Fruit fly (Drosophila melanogaster) whole organism, prepupa: ENCODE data around the gene CG5968.

Experiments used
- CG10631 ChIP-seq: fragments of 200-800 bp; sonication (Bioruptor generic); optimal IDR thresholded peaks from 2 replicates; lab custom pipeline; 2016; ENCODE audit warnings: missing biosample characterization, missing genetic modification characterization
- CG10669 ChIP-seq: fragments of 200-800 bp; sonication (Bioruptor generic); optimal IDR thresholded peaks from 3 replicates; lab custom pipeline; 2018; ENCODE audit warnings: missing biosample characterization, mild to moderate bottlenecking, missing genetic modification characterization, moderate library complexity
- CG11294 ChIP-seq: fragments of 200-800 bp; sonication (Bioruptor generic); IDR thresholded peaks from 2 replicates; pipeline ENCODE4 v1.3.6; 2022; ENCODE audit warnings: missing biosample characterization, missing genetic modification characterization
- CG11902 ChIP-seq: fragments of 200-800 bp; sonication (Bioruptor generic); optimal IDR thresholded peaks from 3 replicates; lab custom pipeline; 2016; ENCODE audit warnings: missing biosample characterization, missing genetic modification characterization
- CG15336 ChIP-seq: fragments of 200-800 bp; sonication (Bioruptor generic); IDR thresholded peaks from 2 replicates; pipeline ENCODE4 v1.3.6; 2022; ENCODE audit warnings: missing biosample characterization, missing genetic modification characterization
- CG1621 ChIP-seq: fragments of 200-800 bp; sonication (Bioruptor generic); optimal IDR thresholded peaks from 3 replicates; lab custom pipeline; 2018; ENCODE audit warnings: missing biosample characterization, mild to moderate bottlenecking, missing genetic modification characterization
- CG16779 ChIP-seq: fragments of 200-800 bp; sonication (Bioruptor generic); optimal IDR thresholded peaks from 3 replicates; lab custom pipeline; 2017; ENCODE audit warnings: missing biosample characterization, mild to moderate bottlenecking, missing genetic modification characterization
- CG3032 ChIP-seq: fragments of 200-800 bp; optimal IDR thresholded peaks from 2 replicates; lab custom pipeline; 2019; ENCODE audit warnings: missing biosample characterization, mild to moderate bottlenecking, missing genetic modification characterization, moderate library complexity
- CG31627 ChIP-seq: fragments of 200-800 bp; sonication (Bioruptor generic); optimal IDR thresholded peaks from 3 replicates; lab custom pipeline; 2016; ENCODE audit warnings: missing biosample characterization, missing genetic modification characterization
- CG34406 ChIP-seq: fragments of 200-800 bp; sonication (Bioruptor generic); optimal IDR thresholded peaks from 3 replicates; lab custom pipeline; 2016; ENCODE audit warnings: missing biosample characterization, missing genetic modification characterization
- CG3919 ChIP-seq: fragments of 200-800 bp; sonication (Bioruptor generic); optimal IDR thresholded peaks from 3 replicates; lab custom pipeline; 2016; ENCODE audit warnings: missing biosample characterization, missing genetic modification characterization
- CG4318 ChIP-seq: fragments of 200-800 bp; sonication (Bioruptor generic); optimal IDR thresholded peaks from 3 replicates; lab custom pipeline; 2017; ENCODE audit warnings: missing biosample characterization, mild to moderate bottlenecking, missing genetic modification characterization
- CG6163 ChIP-seq: fragments of 200-800 bp; sonication (Bioruptor generic); IDR thresholded peaks from 3 replicates; pipeline ENCODE4 v1.3.6; 2022; ENCODE audit warnings: missing biosample characterization, missing genetic modification characterization
- CG6276 ChIP-seq: fragments of 200-800 bp; sonication (Bioruptor generic); optimal IDR thresholded peaks from 2 replicates; lab custom pipeline; 2017; ENCODE audit warnings: missing biosample characterization, mild to moderate bottlenecking, missing genetic modification characterization
- CG6854 ChIP-seq: fragments of 200-800 bp; sonication (Bioruptor generic); optimal IDR thresholded peaks from 2 replicates; lab custom pipeline; 2017; ENCODE audit warnings: missing biosample characterization, mild to moderate bottlenecking, missing genetic modification characterization
- CG7368 ChIP-seq: fragments of 200-800 bp; sonication (Bioruptor generic); optimal IDR thresholded peaks from 3 replicates; lab custom pipeline; 2016; ENCODE audit warnings: missing biosample characterization, missing genetic modification characterization
- CG8319 ChIP-seq: fragments of 200-800 bp; sonication (Bioruptor generic); optimal IDR thresholded peaks from 3 replicates; lab custom pipeline; 2016; ENCODE audit warnings: missing biosample characterization, missing genetic modification characterization
- CG8632 ChIP-seq: fragments of 200-800 bp; sonication (Bioruptor generic); optimal IDR thresholded peaks from 3 replicates; lab custom pipeline; 2016; ENCODE audit warnings: missing biosample characterization, missing genetic modification characterization
- CG9139 ChIP-seq: fragments of 200-800 bp; sonication (Bioruptor generic); optimal IDR thresholded peaks from 3 replicates; lab custom pipeline; 2017; ENCODE audit warnings: missing biosample characterization, mild to moderate bottlenecking, missing genetic modification characterization
- Eip75B ChIP-seq: fragments of 200-800 bp; sonication (Bioruptor generic); optimal IDR thresholded peaks from 3 replicates; lab custom pipeline; 2016; ENCODE audit warnings: missing biosample characterization, missing genetic modification characterization
- Eip78C ChIP-seq: fragments of 200-800 bp; sonication (Bioruptor generic); peaks from one replicate; lab custom pipeline; 2016; ENCODE audit warnings: missing biosample characterization, missing genetic modification characterization
- Eip93F ChIP-seq: fragments of 200-800 bp; sonication (Bioruptor generic); optimal IDR thresholded peaks from 2 replicates; lab custom pipeline; 2016; ENCODE audit warnings: missing biosample characterization, mild to moderate bottlenecking, missing genetic modification characterization
- Ets21C ChIP-seq: fragments of 200-800 bp; sonication (Bioruptor generic); optimal IDR thresholded peaks from 3 replicates; lab custom pipeline; 2016; ENCODE audit warnings: missing biosample characterization, missing genetic modification characterization
- Ets96B ChIP-seq: fragments of 200-800 bp; optimal IDR thresholded peaks from 2 replicates; lab custom pipeline; 2019; ENCODE audit warnings: missing biosample characterization, mild to moderate bottlenecking, missing genetic modification characterization, moderate library complexity
- Gug ChIP-seq: fragments of 200-800 bp; sonication (Bioruptor generic); IDR thresholded peaks from 2 replicates; pipeline ENCODE4 v1.3.6; 2022; ENCODE audit warnings: missing biosample characterization, missing genetic modification characterization
- Hr38 ChIP-seq: sonication (Bioruptor generic); optimal IDR thresholded peaks from 2 replicates; lab custom pipeline; 2016; ENCODE audit warnings: missing biosample characterization, missing genetic modification characterization
- Hr39 ChIP-seq: fragments of 200-800 bp; sonication (Bioruptor generic); optimal IDR thresholded peaks from 2 replicates; lab custom pipeline; 2016; ENCODE audit warnings: missing biosample characterization, missing genetic modification characterization
- Lpt ChIP-seq: fragments of 200-800 bp; sonication (Bioruptor generic); optimal IDR thresholded peaks from 3 replicates; lab custom pipeline; 2016; ENCODE audit warnings: missing biosample characterization, missing genetic modification characterization
- OdsH ChIP-seq: fragments of 200-800 bp; sonication (Bioruptor generic); optimal IDR thresholded peaks from 3 replicates; lab custom pipeline; 2016; ENCODE audit warnings: missing biosample characterization, missing genetic modification characterization
- Smox ChIP-seq: fragments of 200-800 bp; sonication (Bioruptor generic); optimal IDR thresholded peaks from 3 replicates; lab custom pipeline; 2016; ENCODE audit warnings: missing biosample characterization, missing genetic modification characterization
- Sox102F ChIP-seq: fragments of 200-800 bp; sonication (Bioruptor generic); optimal IDR thresholded peaks from 2 replicates; lab custom pipeline; 2016; ENCODE audit warnings: missing biosample characterization, mild to moderate bottlenecking, missing genetic modification characterization
- Sox14 ChIP-seq: fragments of 200-800 bp; sonication (Bioruptor generic); optimal IDR thresholded peaks from 3 replicates; lab custom pipeline; 2016; ENCODE audit warnings: missing biosample characterization, missing genetic modification characterization
- Sox15 ChIP-seq: fragments of 200-800 bp; sonication (Bioruptor generic); optimal IDR thresholded peaks from 3 replicates; lab custom pipeline; 2016; ENCODE audit warnings: missing biosample characterization, missing genetic modification characterization
- achi ChIP-seq: fragments of 200-800 bp; sonication (Bioruptor generic); optimal IDR thresholded peaks from 3 replicates; lab custom pipeline; 2016; ENCODE audit warnings: missing biosample characterization, missing genetic modification characterization
- acj6 ChIP-seq: fragments of 200-800 bp; sonication (Bioruptor generic); optimal IDR thresholded peaks from 3 replicates; lab custom pipeline; 2016; ENCODE audit warnings: missing biosample characterization, missing genetic modification characterization
- cyc ChIP-seq: fragments of 200-800 bp; sonication (Bioruptor generic); optimal IDR thresholded peaks from 3 replicates; lab custom pipeline; 2016; ENCODE audit warnings: missing biosample characterization, missing genetic modification characterization
- dsx ChIP-seq: fragments of 200-800 bp; optimal IDR thresholded peaks from 3 replicates; lab custom pipeline; 2019; ENCODE audit warnings: missing biosample characterization, mild to moderate bottlenecking, missing genetic modification characterization, moderate library complexity; ENCODE audit not compliant: poor library complexity, severe bottlenecking
- eg ChIP-seq: fragments of 200-800 bp; sonication (Bioruptor generic); IDR thresholded peaks from 3 replicates; pipeline ENCODE4 v1.3.6; 2022; ENCODE audit warnings: missing biosample characterization, missing genetic modification characterization
- esn ChIP-seq: fragments of 200-800 bp; sonication (Bioruptor generic); optimal IDR thresholded peaks from 2 replicates; lab custom pipeline; 2016; ENCODE audit warnings: missing biosample characterization, mild to moderate bottlenecking, missing genetic modification characterization, moderate library complexity
- fd59A ChIP-seq: fragments of 200-800 bp; sonication (Bioruptor generic); optimal IDR thresholded peaks from 2 replicates; lab custom pipeline; 2017; ENCODE audit warnings: missing biosample characterization, mild to moderate bottlenecking, missing genetic modification characterization, missing genetic modification reagents
- fd85E ChIP-seq: fragments of 200-800 bp; sonication (Bioruptor generic); optimal IDR thresholded peaks from 3 replicates; lab custom pipeline; 2016; ENCODE audit warnings: missing biosample characterization, missing genetic modification characterization
- lz ChIP-seq: fragments of 200-800 bp; sonication (Bioruptor generic); optimal IDR thresholded peaks from 3 replicates; lab custom pipeline; 2016; ENCODE audit warnings: missing biosample characterization, missing genetic modification characterization
- pdm3 ChIP-seq: fragments of 200-800 bp; sonication (Bioruptor generic); optimal IDR thresholded peaks from 3 replicates; lab custom pipeline; 2016; ENCODE audit warnings: missing biosample characterization, missing genetic modification characterization
- salr ChIP-seq, 2 experiments: fragments of 200-800 bp; sonication (Bioruptor generic); optimal IDR thresholded peaks; 3 replicates each; lab custom pipeline; 2016 to 2018; ENCODE audit warnings: missing biosample characterization in 2 of 2, missing genetic modification characterization in 2 of 2, mild to moderate bottlenecking in 1 of 2
- spab ChIP-seq: fragments of 200-800 bp; sonication (Bioruptor generic); optimal IDR thresholded peaks from 2 replicates; lab custom pipeline; 2017; ENCODE audit warnings: missing biosample characterization, mild to moderate bottlenecking, missing genetic modification characterization, missing genetic modification reagents
- ss ChIP-seq, 2 experiments: fragments of 200-800 bp; sonication (Bioruptor generic); optimal IDR thresholded peaks; 2 replicates in 1 of 2; 3 replicates in 1 of 2; lab custom pipeline; 2017 to 2018; ENCODE audit warnings: mild to moderate bottlenecking in 2 of 2, missing biosample characterization in 2 of 2, missing genetic modification characterization in 2 of 2, moderate library complexity in 1 of 2
- svp ChIP-seq: fragments of 200-800 bp; sonication (Bioruptor generic); peaks from one replicate; lab custom pipeline; 2016; ENCODE audit warnings: missing biosample characterization, missing genetic modification characterization
- vri ChIP-seq: fragments of 200-800 bp; sonication (Bioruptor generic); optimal IDR thresholded peaks from 3 replicates; lab custom pipeline; 2016; ENCODE audit warnings: missing biosample characterization, mild to moderate bottlenecking, missing genetic modification characterization

CG5968 gene

dm6 chr2L:16519582-16520474 lies 29.9 kb downstream of the CG5968 start (continued):
- TF ChIP-seq Eip93F (peak; percentile 17), CG8319 (GFP tag; lab: Kevin White, UChicago) (no peak), CG1621 (no peak), CG15336 (peak; percentile 62), vri (GFP tag; lab: Kevin White, UChicago) (no peak), Sox15 (GFP tag; lab: Kevin White, UChicago) (no peak), CG31627 (GFP tag; lab: Kevin White, UChicago) (peak; percentile 11), CG10669 (GFP tag; lab: Kevin White, UChicago) (peak; percentile 3), Hr38 (GFP tag; lab: Kevin White, UChicago) (no peak), OdsH (no peak)
- TF ChIP-seq, all 60 proteins: peak for 23

DNA sequence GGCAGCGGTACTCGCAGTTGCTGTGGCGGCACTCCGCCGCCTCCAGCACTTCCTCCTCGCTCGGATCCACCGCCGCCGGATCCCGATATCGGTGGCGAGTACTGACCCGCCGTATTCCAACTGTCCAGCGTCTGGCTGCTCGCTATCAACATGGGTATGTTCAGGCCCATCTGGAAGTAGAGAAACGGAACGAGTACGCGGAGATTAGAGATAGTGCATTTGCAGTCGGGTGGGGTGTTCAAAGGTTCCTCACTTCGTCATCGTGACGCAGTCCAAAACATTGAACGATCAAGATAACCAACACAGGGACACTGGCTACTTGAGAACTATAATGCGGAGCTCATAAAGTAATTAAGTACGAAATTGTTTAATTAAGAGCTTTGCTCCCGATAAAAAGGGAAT lies 38.5 kb downstream of the CG5968 start:
- TF ChIP-seq svp (GFP tag; lab: Kevin White, UChicago) (peak; percentile 47), Sox14 (GFP tag; lab: Kevin White, UChicago) (no peak), cyc (no peak), Ets21C (GFP tag; lab: Kevin White, UChicago) (no peak), lz (GFP tag; lab: Kevin White, UChicago) (no peak), CG11902 (no peak), CG3919 (no peak), Eip93F (no peak), Sox102F (GFP tag; lab: Kevin White, UChicago) (no peak), OdsH (no peak), CG15336 (0 out of 2 replicates have a peak, but pooled peaks have one; percentile 25), fd85E (GFP tag; lab: Kevin White, UChicago) (no peak), CG4318 (no peak), acj6 (GFP tag; lab: Kevin White, UChicago) (no peak), CG9139 (GFP tag; lab: Kevin White, UChicago) (peak; percentile 10), Smox (GFP tag; lab: Kevin White, UChicago) (no peak), Eip78C (GFP tag; lab: Kevin White, UChicago) (peak; percentile 15), CG8632 (GFP tag; lab: Kevin White, UChicago) (no peak), CG6854 (GFP tag; lab: Kevin White, UChicago) (no peak), Eip75B (GFP tag; lab: Kevin White, UChicago) (no peak), esn (no peak), fd59A (GFP tag; lab: Kevin White, UChicago) (no peak), Sox15 (GFP tag; lab: Kevin White, UChicago) (no peak), CG6276 (peak; percentile 69), Lpt (GFP tag; lab: Kevin White, UChicago) (no peak), Hr39 (no peak), CG3032 (no peak), Ets96B (tag; lab: Kevin White, UChicago) (no peak), ss (GFP tag; optimal IDR thresholded peaks at IDR 0.05; lab: Kevin White, UChicago) (peak; percentile 58 to 61), CG34406 (GFP tag; lab: Kevin White, UChicago) (no peak), Gug (GFP tag; lab: Robert Waterston, UW) (peak; percentile 15; the same call in 1 of the 2 replicates), CG10631 (GFP tag; lab: Kevin White, UChicago) (no peak), Hr38 (GFP tag; lab: Kevin White, UChicago) (no peak), salr (GFP tag; optimal IDR thresholded peaks at IDR 0.05; lab: Kevin White, UChicago) (no peak), CG11294 (GFP tag; lab: Robert Waterston, UW) (no peak), CG7368 (GFP tag; lab: Kevin White, UChicago) (no peak), eg (0 out of 3 replicates have a peak, but pooled peaks have one; percentile 22), spab (GFP tag; lab: Kevin White, UChicago) (peak; percentile 26), CG8319 (GFP tag; lab: Kevin White, UChicago) (no peak), achi (no peak), CG6163 (peak; percentile 47; the same call in 2 of the 3 replicates), CG31627 (GFP tag; lab: Kevin White, UChicago) (no peak), CG16779 (tag; lab: Kevin White, UChicago) (peak; percentile 35), pdm3 (GFP tag; lab: Kevin White, UChicago) (no peak), dsx (no peak)
